Fruit fly (Drosophila melanogaster) whole organism, embryonic: ENCODE measurements around the gene dsd.

Source experiments
- Adf1 ChIP-seq: fragments of 200-800 bp; sonication (Bioruptor generic); IDR thresholded peaks from 2 replicates; pipeline ENCODE4 v1.3.6; 2022; ENCODE audit warnings: missing biosample characterization, missing genetic modification characterization
- CG10366 ChIP-seq: fragments of 200-800 bp; sonication (Bioruptor generic); IDR thresholded peaks from 2 replicates; pipeline ENCODE4 v1.3.6; 2022; ENCODE audit warnings: missing biosample characterization, missing genetic modification characterization
- CG11093 ChIP-seq: fragments of 200-800 bp; sonication (Bioruptor generic); IDR thresholded peaks from 3 replicates; pipeline ENCODE4 v1.3.6; 2022; ENCODE audit warnings: missing biosample characterization, missing genetic modification characterization
- CG13624 ChIP-seq: fragments of 200-800 bp; sonication (Bioruptor generic); optimal IDR thresholded peaks from 2 replicates; lab custom pipeline; 2016; ENCODE audit warnings: missing biosample characterization, missing genetic modification characterization
- CG14014 ChIP-seq: fragments of 200-800 bp; sonication (Bioruptor generic); IDR thresholded peaks from 2 replicates; pipeline ENCODE4 v1.3.6; 2022; ENCODE audit warnings: missing biosample characterization, missing genetic modification characterization
- CG14860 ChIP-seq: fragments of 200-800 bp; sonication (Bioruptor generic); IDR thresholded peaks from 3 replicates; pipeline ENCODE4 v1.3.6; 2022; ENCODE audit warnings: missing biosample characterization, missing genetic modification characterization; ENCODE audit not compliant: partially characterized antibody
- CG17328 ChIP-seq: fragments of 200-800 bp; sonication (Bioruptor generic); IDR thresholded peaks from 2 replicates; pipeline ENCODE4 v1.3.6; 2022; ENCODE audit warnings: missing biosample characterization, missing genetic modification characterization
- CG31365 ChIP-seq: fragments of 200-800 bp; sonication (Bioruptor generic); optimal IDR thresholded peaks from 2 replicates; lab custom pipeline; 2018; ENCODE audit warnings: missing biosample characterization, mild to moderate bottlenecking, missing genetic modification characterization
- CG3281 ChIP-seq: fragments of 200-800 bp; sonication (Bioruptor generic); optimal IDR thresholded peaks from 3 replicates; lab custom pipeline; 2017; ENCODE audit warnings: missing biosample characterization, mild to moderate bottlenecking, missing genetic modification characterization
- CG33557 ChIP-seq: fragments of 200-800 bp; sonication (Bioruptor generic); optimal IDR thresholded peaks from 2 replicates; lab custom pipeline; 2019; ENCODE audit warnings: missing biosample characterization, mild to moderate bottlenecking, missing genetic modification characterization, moderate library complexity
- CG4424 ChIP-seq: fragments of 200-800 bp; sonication (Bioruptor generic); optimal IDR thresholded peaks from 3 replicates; lab custom pipeline; 2016; ENCODE audit warnings: missing biosample characterization, missing genetic modification characterization
- CG4854 ChIP-seq: fragments of 200-800 bp; sonication (Bioruptor generic); optimal IDR thresholded peaks from 2 replicates; lab custom pipeline; 2016; ENCODE audit warnings: missing biosample characterization, missing genetic modification characterization, inconsistent platforms
- CG6254 ChIP-seq: fragments of 200-800 bp; sonication (Bioruptor generic); optimal IDR thresholded peaks from 3 replicates; lab custom pipeline; 2017; ENCODE audit warnings: mild to moderate bottlenecking, missing biosample characterization, missing genetic modification reagents, missing genetic modification characterization
- CG6683 ChIP-seq: fragments of 200-800 bp; sonication (Bioruptor generic); optimal IDR thresholded peaks from 2 replicates; lab custom pipeline; 2017; ENCODE audit warnings: missing biosample characterization, mild to moderate bottlenecking, missing genetic modification characterization, missing genetic modification reagents
- CG6791 ChIP-seq: fragments of 200-800 bp; sonication (Bioruptor generic); IDR thresholded peaks from 3 replicates; pipeline ENCODE4 v1.3.6; 2022; ENCODE audit warnings: missing biosample characterization, missing genetic modification characterization; ENCODE audit not compliant: partially characterized antibody
- CG8478 ChIP-seq: fragments of >200 bp; optimal IDR thresholded peaks from 2 replicates; lab custom pipeline; 2018
- CG9437 ChIP-seq: fragments of 200-800 bp; sonication (Bioruptor generic); optimal IDR thresholded peaks from 2 replicates; lab custom pipeline; 2018; ENCODE audit warnings: missing biosample characterization, mild to moderate bottlenecking, missing genetic modification characterization
- Deaf1 ChIP-seq: fragments of 200-800 bp; optimal IDR thresholded peaks from 3 replicates; lab custom pipeline; 2019; ENCODE audit warnings: missing biosample characterization, mild to moderate bottlenecking, missing genetic modification characterization, moderate library complexity
- Dll ChIP-seq: fragments of 200-800 bp; sonication (Bioruptor generic); IDR thresholded peaks from 4 replicates; pipeline ENCODE4 v1.3.6; 2022; ENCODE audit warnings: missing biosample characterization, missing genetic modification characterization; ENCODE audit not compliant: partially characterized antibody
- Hmr ChIP-seq: fragments of 200-800 bp; sonication (Bioruptor generic); optimal IDR thresholded peaks from 3 replicates; lab custom pipeline; 2017; ENCODE audit warnings: mild to moderate bottlenecking, missing biosample characterization, missing genetic modification reagents, missing genetic modification characterization
- Hsf ChIP-seq: fragments of 200-800 bp; sonication (Bioruptor generic); optimal IDR thresholded peaks from 3 replicates; lab custom pipeline; 2016; ENCODE audit warnings: missing biosample characterization, missing genetic modification characterization
- Lhr ChIP-seq: fragments of 200-800 bp; sonication (Bioruptor generic); optimal IDR thresholded peaks from 3 replicates; lab custom pipeline; 2017; ENCODE audit warnings: mild to moderate bottlenecking, missing biosample characterization, missing genetic modification reagents, missing genetic modification characterization
- Med ChIP-seq: fragments of 200-800 bp; sonication (Bioruptor generic); peaks from one replicate; lab custom pipeline; 2016; ENCODE audit warnings: missing biosample characterization, missing genetic modification characterization, mild to moderate bottlenecking, inconsistent platforms, moderate library complexity
- Neu2 ChIP-seq: fragments of 200-800 bp; sonication (Bioruptor generic); optimal IDR thresholded peaks from 3 replicates; lab custom pipeline; 2016; ENCODE audit warnings: missing biosample characterization, missing genetic modification characterization, borderline replicate concordance
- Trl ChIP-seq, 3 experiments: fragments of >200 bp in 2 of 3; fragments of 200-800 bp in 1 of 3; sonication (Bioruptor generic) in 1 of 3; optimal IDR thresholded peaks; 2 replicates in 1 of 3; 3 replicates in 2 of 3; lab custom pipeline; 2016 to 2017; ENCODE audit warnings: missing biosample characterization in 1 of 3, missing genetic modification characterization in 1 of 3
- bowl ChIP-seq: fragments of 200-800 bp; sonication (Bioruptor generic); IDR thresholded peaks from 2 replicates; pipeline ENCODE4 v1.3.6; 2022; ENCODE audit warnings: missing biosample characterization, missing genetic modification characterization
- bsh ChIP-seq, 2 experiments: fragments of 200-800 bp; sonication (Bioruptor generic); optimal IDR thresholded peaks; 2 replicates each; lab custom pipeline; 2017 to 2018; ENCODE audit warnings: mild to moderate bottlenecking in 2 of 2, missing biosample characterization in 2 of 2, missing genetic modification characterization in 2 of 2, moderate library complexity in 1 of 2
- cad ChIP-seq: fragments of >200 bp; optimal IDR thresholded peaks from 2 replicates; lab custom pipeline; 2017; ENCODE audit warnings: missing biosample characterization, missing genetic modification characterization
- cg ChIP-seq: fragments of 200-800 bp; sonication (Bioruptor generic); optimal IDR thresholded peaks from 3 replicates; lab custom pipeline; 2019; ENCODE audit warnings: missing biosample characterization, mild to moderate bottlenecking, missing genetic modification characterization, moderate library complexity
- emc ChIP-seq: fragments of 200-800 bp; sonication (Bioruptor generic); optimal IDR thresholded peaks from 2 replicates; lab custom pipeline; 2016; ENCODE audit warnings: missing biosample characterization, missing genetic modification characterization
- fd96Cb ChIP-seq: fragments of 200-800 bp; sonication (Bioruptor generic); optimal IDR thresholded peaks from 2 replicates; lab custom pipeline; 2018; ENCODE audit warnings: missing biosample characterization, mild to moderate bottlenecking, missing genetic modification characterization, moderate library complexity
- fru ChIP-seq: fragments of >200 bp; optimal IDR thresholded peaks from 2 replicates; lab custom pipeline; 2017
- gcm ChIP-seq: fragments of 200-800 bp; sonication (Bioruptor generic); optimal IDR thresholded peaks from 2 replicates; lab custom pipeline; 2019; ENCODE audit warnings: missing biosample characterization, mild to moderate bottlenecking, missing genetic modification characterization, moderate library complexity
- inv ChIP-seq: fragments of 200-800 bp; sonication (Bioruptor generic); IDR thresholded peaks from 2 replicates; pipeline ENCODE4 v1.3.6; 2022; ENCODE audit warnings: missing biosample characterization, missing genetic modification characterization; ENCODE audit not compliant: partially characterized antibody
- jigr1 ChIP-seq: fragments of 200-800 bp; sonication (Bioruptor generic); IDR thresholded peaks from 3 replicates; pipeline ENCODE4 v1.3.6; 2022; ENCODE audit warnings: missing biosample characterization, missing genetic modification characterization
- lilli ChIP-seq: fragments of 200-800 bp; sonication (Bioruptor generic); optimal IDR thresholded peaks from 3 replicates; lab custom pipeline; 2016; ENCODE audit warnings: missing biosample characterization, missing genetic modification characterization
- luna ChIP-seq: fragments of 200-800 bp; sonication (Bioruptor generic); optimal IDR thresholded peaks from 2 replicates; lab custom pipeline; 2016; ENCODE audit warnings: missing biosample characterization, missing genetic modification characterization
- odd ChIP-seq: fragments of 200-800 bp; sonication (Bioruptor generic); optimal IDR thresholded peaks from 2 replicates; lab custom pipeline; 2017; ENCODE audit warnings: missing biosample characterization, mild to moderate bottlenecking, missing genetic modification characterization
- otp ChIP-seq: fragments of 200-800 bp; sonication (Bioruptor generic); IDR thresholded peaks from 3 replicates; pipeline ENCODE4, ENCODE4 v1.3.6; 2022; ENCODE audit warnings: missing biosample characterization, missing genetic modification characterization
- prd ChIP-seq, 3 experiments: fragments of >200 bp in 2 of 3; fragments of 200-800 bp in 1 of 3; sonication (Bioruptor generic) in 1 of 3; optimal IDR thresholded peaks in 2 of 3; IDR thresholded peaks in 1 of 3; 2 replicates in 2 of 3; 3 replicates in 1 of 3; pipeline versions ENCODE4 v1.3.6 to Lab custom; 2017 to 2022; ENCODE audit warnings: missing biosample characterization in 1 of 3, missing genetic modification characterization in 1 of 3
- salm ChIP-seq: fragments of 200-800 bp; sonication (Bioruptor generic); optimal IDR thresholded peaks from 2 replicates; lab custom pipeline; 2018; ENCODE audit warnings: missing biosample characterization, mild to moderate bottlenecking, missing genetic modification characterization
- sens ChIP-seq: fragments of 200-800 bp; sonication (Bioruptor generic); peaks from one replicate; lab custom pipeline; 2016; ENCODE audit warnings: missing biosample characterization, missing genetic modification characterization
- slbo ChIP-seq: fragments of 200-800 bp; sonication (Bioruptor generic); IDR thresholded peaks from 2 replicates; pipeline ENCODE4 v1.3.6; 2022; ENCODE audit warnings: missing biosample characterization, missing genetic modification characterization
- sna ChIP-seq: fragments of 200-800 bp; sonication (Bioruptor generic); IDR thresholded peaks from 2 replicates; pipeline ENCODE4 v1.3.6; 2022; ENCODE audit warnings: missing biosample characterization, missing genetic modification characterization; ENCODE audit not compliant: partially characterized antibody
- so ChIP-seq: fragments of 200-800 bp; sonication (Bioruptor generic); IDR thresholded peaks from 3 replicates; pipeline ENCODE4 v1.3.6; 2022; ENCODE audit warnings: missing biosample characterization, missing genetic modification characterization
- stc ChIP-seq: fragments of 200-800 bp; sonication (Bioruptor generic); IDR thresholded peaks from 2 replicates; pipeline ENCODE4 v1.3.6; 2022; ENCODE audit warnings: missing biosample characterization, missing genetic modification characterization
- tll ChIP-seq, 2 experiments: fragments of 200-800 bp in 1 of 2; fragments of >200 bp in 1 of 2; sonication (Bioruptor generic) in 1 of 2; optimal IDR thresholded peaks; 2 replicates each; lab custom pipeline; 2017 to 2019; ENCODE audit warnings: missing biosample characterization in 2 of 2, missing genetic modification characterization in 2 of 2, mild to moderate bottlenecking in 1 of 2, moderate library complexity in 1 of 2
- unc-4 ChIP-seq: fragments of 200-800 bp; sonication (Bioruptor generic); IDR thresholded peaks from 2 replicates; pipeline ENCODE4 v1.3.6; 2022; ENCODE audit warnings: missing biosample characterization, missing genetic modification characterization; ENCODE audit not compliant: partially characterized antibody

The dsd gene

dm6 chr3R:27609118-27610042, 2.2 kb upstream of the dsd start:
- TF ChIP-seq bsh (GFP tag; optimal IDR thresholded peaks at IDR 0.05; lab: Kevin White, UChicago): no peak
- TF ChIP-seq CG6683 (GFP tag; lab: Kevin White, UChicago): no peak
- no peak for TF ChIP-seq emc (GFP tag; lab: Kevin White, UChicago)
- TF ChIP-seq Hmr (GFP tag; lab: Kevin White, UChicago): no peak
- TF ChIP-seq CG3281: no peak
- no peak for TF ChIP-seq Hsf (GFP tag; lab: Kevin White, UChicago)
- TF ChIP-seq gcm (GFP tag; lab: Kevin White, UChicago): no peak
- no peak for TF ChIP-seq CG6791 (GFP tag; lab: Robert Waterston, UW)
- TF ChIP-seq slbo (GFP tag; lab: Robert Waterston, UW): 0 out of 2 replicates have a peak, but pooled peaks have one; percentile 7
- no peak for TF ChIP-seq CG31365
- no peak for TF ChIP-seq CG9437 (GFP tag; lab: Kevin White, UChicago)
- no peak for TF ChIP-seq Neu2 (GFP tag; lab: Kevin White, UChicago)
- no peak for TF ChIP-seq Dll (GFP tag; lab: Robert Waterston, UW)
- peak; percentile 62 for TF ChIP-seq sens (GFP tag; lab: Kevin White, UChicago)
- TF ChIP-seq CG33557: no peak
- peak; percentile 93 for TF ChIP-seq Adf1 (GFP tag; lab: Robert Waterston, UW)
- no peak for TF ChIP-seq stc (GFP tag; lab: Robert Waterston, UW)
- no peak for TF ChIP-seq CG4424 (GFP tag; lab: Kevin White, UChicago)
- TF ChIP-seq so (GFP tag; lab: Robert Waterston, UW): no peak; the same call in 2 of the 3 replicates
- 0 out of 3 replicates have a peak, but pooled peaks have one; percentile 24 for TF ChIP-seq otp
- TF ChIP-seq CG10366 (GFP tag; lab: Robert Waterston, UW): peak; percentile 10; the same call in 1 of the 2 replicates
- TF ChIP-seq Med: peak; percentile 87
- no peak for TF ChIP-seq jigr1 (GFP tag; lab: Robert Waterston, UW)
- no peak for TF ChIP-seq lilli
- no peak for TF ChIP-seq tll (GFP tag; optimal IDR thresholded peaks at IDR 0.05; lab: Kevin White, UChicago)
- no peak for TF ChIP-seq CG11093 (GFP tag; lab: Robert Waterston, UW)
- TF ChIP-seq CG4854 (GFP tag; lab: Kevin White, UChicago): no peak
- no peak for TF ChIP-seq prd (optimal IDR thresholded peaks at IDR 0.05; lab: Kevin White, UChicago)
- 0 out of 3 replicates have a peak, but pooled peaks have one; percentile 11 for TF ChIP-seq prd (GFP tag; IDR thresholded peaks at IDR 0.05; lab: Robert Waterston, UW)
- no peak for TF ChIP-seq fru (lab: Kevin White, UChicago)
- TF ChIP-seq Lhr (GFP tag; lab: Kevin White, UChicago): no peak
- no peak for TF ChIP-seq Trl (optimal IDR thresholded peaks at IDR 0.05; lab: Kevin White, UChicago)
- no peak for TF ChIP-seq Trl (GFP tag; optimal IDR thresholded peaks at IDR 0.05; lab: Kevin White, UChicago)
- no peak for TF ChIP-seq Deaf1 (tag; lab: Kevin White, UChicago)
- TF ChIP-seq CG14860 (GFP tag; lab: Robert Waterston, UW): no peak
- TF ChIP-seq inv (GFP tag; lab: Robert Waterston, UW): no peak
- TF ChIP-seq CG8478 (lab: Kevin White, UChicago): no peak
- TF ChIP-seq CG13624 (GFP tag; lab: Kevin White, UChicago): no peak
- no peak for TF ChIP-seq sna (GFP tag; lab: Robert Waterston, UW)
- no peak for TF ChIP-seq cad
- no peak for TF ChIP-seq unc-4 (GFP tag; lab: Robert Waterston, UW)
- no peak for TF ChIP-seq luna (GFP tag; lab: Kevin White, UChicago)
- no peak for TF ChIP-seq CG6254 (GFP tag; lab: Kevin White, UChicago)
- TF ChIP-seq CG17328 (GFP tag; lab: Robert Waterston, UW): no peak
- TF ChIP-seq bowl (GFP tag; lab: Robert Waterston, UW): no peak
- TF ChIP-seq CG14014: peak; percentile 20; the same call in 1 of the 2 replicates
- no peak for TF ChIP-seq salm (tag; lab: Kevin White, UChicago)
- peak; percentile 49 for TF ChIP-seq cg (GFP tag; lab: Kevin White, UChicago)
- TF ChIP-seq fd96Cb (tag; lab: Kevin White, UChicago): peak; percentile 8
- no peak for TF ChIP-seq odd (GFP tag; lab: Kevin White, UChicago)
